Worm (Caenorhabditis elegans) whole organism, L2 larva: Measurements from ENCODE around the gene twk-20.
A peak's percentile ranks its signal among the peaks of the same experiment; 100 is the strongest.

Source experiments
- C34F6.9 ChIP-seq: fragments of 150-350 bp; optimal IDR thresholded peaks from 2 replicates; lab custom pipeline; 2014; ENCODE audit warnings: missing biosample characterization, missing genetic modification characterization
- F13H6.1 ChIP-seq: sonication (generic microtip); optimal IDR thresholded peaks from 2 replicates; lab custom pipeline; 2016; ENCODE audit warnings: missing genetic modification characterization, missing compliant biosample characterization
- R02D3.7 ChIP-seq: fragments of 150-350 bp; optimal IDR thresholded peaks from 2 replicates; lab custom pipeline; 2014; ENCODE audit warnings: missing biosample characterization, missing genetic modification characterization
- Y55F3AM.14 ChIP-seq: fragments of 200-800 bp; sonication (Bioruptor generic); optimal IDR thresholded peaks from 2 replicates; lab custom pipeline; 2018; ENCODE audit warnings: mild to moderate bottlenecking, missing genetic modification characterization, missing compliant biosample characterization
- ZK546.5 ChIP-seq: sonication (generic microtip); optimal IDR thresholded peaks from 2 replicates; lab custom pipeline; 2017; ENCODE audit warnings: missing biosample characterization, missing genetic modification characterization
- blmp-1 ChIP-seq: sonication (generic microtip); optimal IDR thresholded peaks from 2 replicates; lab custom pipeline; 2017; ENCODE audit warnings: missing genetic modification characterization, mild to moderate bottlenecking, missing compliant biosample characterization, antibody characterized with exemption, moderate library complexity; ENCODE audit not compliant: insufficient read depth
- ceh-16 ChIP-seq: fragments of 150-350 bp; optimal IDR thresholded peaks from 2 replicates; lab custom pipeline; 2014; ENCODE audit warnings: missing biosample characterization, missing genetic modification characterization
- ceh-82 ChIP-seq: fragments of 150-350 bp; optimal IDR thresholded peaks from 2 replicates; lab custom pipeline; 2014; ENCODE audit warnings: missing biosample characterization, missing genetic modification characterization
- crh-2 ChIP-seq: sonication (generic microtip); optimal IDR thresholded peaks from 2 replicates; lab custom pipeline; 2017; ENCODE audit warnings: missing biosample characterization, missing genetic modification characterization
- egl-27 ChIP-seq: sonication (generic microtip); optimal IDR thresholded peaks from 3 replicates; lab custom pipeline; 2017; ENCODE audit warnings: missing biosample characterization, missing genetic modification reagents, missing genetic modification characterization
- elt-1 ChIP-seq: fragments of 150-350 bp; optimal IDR thresholded peaks from 2 replicates; lab custom pipeline; 2014; ENCODE audit warnings: missing biosample characterization, missing genetic modification characterization
- elt-3 ChIP-seq: sonication (generic microtip); optimal IDR thresholded peaks from 2 replicates; lab custom pipeline; 2017; ENCODE audit warnings: missing biosample characterization, missing genetic modification characterization
- fos-1 ChIP-seq: fragments of 150-350 bp; optimal IDR thresholded peaks from 2 replicates; lab custom pipeline; 2014; ENCODE audit warnings: missing biosample characterization, missing genetic modification characterization
- lin-13 ChIP-seq: fragments of 150-350 bp; optimal IDR thresholded peaks from 2 replicates; lab custom pipeline; 2014; ENCODE audit warnings: missing biosample characterization, missing genetic modification reagents, missing genetic modification characterization
- lsy-2 ChIP-seq, 2 experiments: fragments of 150-350 bp in 1 of 2; sonication (generic microtip) in 1 of 2; optimal IDR thresholded peaks; 2 replicates each; lab custom pipeline; 2014 to 2017; ENCODE audit warnings: missing biosample characterization in 2 of 2, missing genetic modification characterization in 2 of 2
- mab-5 ChIP-seq: fragments of 150-350 bp; optimal IDR thresholded peaks from 2 replicates; lab custom pipeline; 2014; ENCODE audit warnings: missing biosample characterization, missing genetic modification characterization
- mdl-1 ChIP-seq, 2 experiments: fragments of 150-350 bp in 1 of 2; sonication (generic microtip) in 1 of 2; optimal IDR thresholded peaks; 2 replicates each; lab custom pipeline; 2017; ENCODE audit warnings: missing biosample characterization in 2 of 2, missing genetic modification characterization in 2 of 2
- nhr-10 ChIP-seq: sonication (generic microtip); optimal IDR thresholded peaks from 2 replicates; lab custom pipeline; 2017; ENCODE audit warnings: missing biosample characterization, missing genetic modification characterization
- nhr-11 ChIP-seq: fragments of 150-350 bp; optimal IDR thresholded peaks from 2 replicates; lab custom pipeline; 2014; ENCODE audit warnings: missing biosample characterization, missing genetic modification characterization
- nhr-129 ChIP-seq: fragments of 150-350 bp; optimal IDR thresholded peaks from 2 replicates; lab custom pipeline; 2014; ENCODE audit warnings: missing biosample characterization, missing genetic modification characterization
- nhr-21 ChIP-seq: fragments of 150-350 bp; optimal IDR thresholded peaks from 2 replicates; lab custom pipeline; 2014; ENCODE audit warnings: missing biosample characterization, missing genetic modification characterization
- nhr-25 ChIP-seq: fragments of 150-350 bp; sonication (generic microtip); optimal IDR thresholded peaks from 3 replicates; lab custom pipeline; 2014; ENCODE audit warnings: missing biosample characterization, missing genetic modification characterization
- nhr-6 ChIP-seq: fragments of 150-350 bp; optimal IDR thresholded peaks from 2 replicates; lab custom pipeline; 2014; ENCODE audit warnings: missing biosample characterization, missing genetic modification characterization
- nhr-77 ChIP-seq: fragments of 150-350 bp; optimal IDR thresholded peaks from 2 replicates; lab custom pipeline; 2014; ENCODE audit warnings: missing biosample characterization, missing genetic modification characterization
- peb-1 ChIP-seq: fragments of 150-350 bp; optimal IDR thresholded peaks from 2 replicates; lab custom pipeline; 2014; ENCODE audit warnings: missing biosample characterization, missing genetic modification characterization
- sma-3 ChIP-seq: sonication (generic microtip); optimal IDR thresholded peaks from 2 replicates; lab custom pipeline; 2016; ENCODE audit warnings: missing genetic modification reagents, missing genetic modification characterization, missing compliant biosample characterization
- sma-9 ChIP-seq, 2 experiments: fragments of 150-350 bp in 1 of 2; sonication (generic microtip) in 1 of 2; optimal IDR thresholded peaks; 2 replicates each; lab custom pipeline; 2014 to 2016; ENCODE audit warnings: missing genetic modification characterization in 2 of 2, mild to moderate bottlenecking in 1 of 2, missing biosample characterization in 1 of 2, missing compliant biosample characterization in 1 of 2, missing genetic modification reagents in 1 of 2, moderate library complexity in 1 of 2
- snpc-4 ChIP-seq: fragments of 150-350 bp; optimal IDR thresholded peaks from 2 replicates; lab custom pipeline; 2014; ENCODE audit warnings: missing biosample characterization, missing genetic modification characterization
- unc-39 ChIP-seq: fragments of 150-350 bp; optimal IDR thresholded peaks from 2 replicates; lab custom pipeline; 2014; ENCODE audit warnings: missing biosample characterization, missing genetic modification characterization
- unc-55 ChIP-seq: fragments of 150-350 bp; sonication (generic microtip); optimal IDR thresholded peaks from 3 replicates; lab custom pipeline; 2014; ENCODE audit warnings: missing biosample characterization, missing genetic modification reagents, missing genetic modification characterization
- unc-62 ChIP-seq: fragments of 150-350 bp; optimal IDR thresholded peaks from 2 replicates; lab custom pipeline; 2014; ENCODE audit warnings: missing biosample characterization, missing genetic modification reagents, missing genetic modification characterization
- zag-1 ChIP-seq: fragments of 150-350 bp; optimal IDR thresholded peaks from 2 replicates; lab custom pipeline; 2014; ENCODE audit warnings: missing biosample characterization, missing genetic modification characterization
- ztf-1 ChIP-seq: fragments of 200-800 bp; sonication (Bioruptor generic); conservative IDR thresholded peaks from 2 replicates; pipeline ENCODE4 v1.3.6; 2022; ENCODE audit warnings: missing genetic modification characterization, missing compliant biosample characterization
- ztf-4 ChIP-seq: fragments of 150-350 bp; optimal IDR thresholded peaks from 2 replicates; lab custom pipeline; 2014; ENCODE audit warnings: missing biosample characterization, missing genetic modification characterization

twk-20 gene

ce11 chrX:13676892-13677291 is 37.2 kb downstream of the twk-20 start, which contains the start of gene gck-4:
Gene gck-4 (plus strand): TSS chrX:13677192.
- TF ChIP-seq blmp-1 (tag; lab: Kevin White, UChicago) (peak; percentile 9), sma-3 (no peak)

DNA sequence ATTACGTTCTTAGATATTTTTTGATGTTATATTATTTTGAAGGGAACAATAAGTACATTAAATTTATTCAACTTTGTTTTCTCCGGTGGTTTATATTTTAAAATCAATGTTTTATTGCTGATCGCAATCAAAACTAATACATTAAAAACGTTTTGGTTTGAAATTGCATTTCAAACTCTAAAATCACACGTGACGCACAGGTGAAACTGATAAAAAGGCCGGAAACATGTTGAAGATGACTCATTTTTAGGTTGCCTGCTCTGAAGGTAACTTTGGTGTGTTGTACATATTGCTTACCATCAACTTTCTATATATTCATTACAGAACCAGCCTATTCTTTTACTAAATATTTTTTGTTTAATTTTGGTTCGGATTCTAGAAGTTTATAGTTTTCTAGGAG is 46.0 kb downstream of the twk-20 start:
- peak; percentile 47 for TF ChIP-seq sma-9 (GFP tag; optimal IDR thresholded peaks at IDR 0.05; lab: Kevin White, UChicago)
- TF ChIP-seq sma-9 (tag; optimal IDR thresholded peaks at IDR 0.05; lab: Kevin White, UChicago): no peak
- TF ChIP-seq nhr-77: no peak
- TF ChIP-seq crh-2 (tag; lab: Kevin White, UChicago): peak; percentile 22
- TF ChIP-seq fos-1 (tag; lab: Kevin White, UChicago): peak; percentile 59
- TF ChIP-seq nhr-10 (tag; lab: Kevin White, UChicago): no peak

- peak; percentile 13 for TF ChIP-seq lin-13 (GFP tag; lab: Kevin White, UChicago)
- TF ChIP-seq R02D3.7 (tag; lab: Kevin White, UChicago): no peak
- no peak for TF ChIP-seq peb-1
- no peak for TF ChIP-seq ztf-4 (tag; lab: Kevin White, UChicago)
- peak; percentile 12 for TF ChIP-seq blmp-1 (tag; lab: Kevin White, UChicago)
- TF ChIP-seq ZK546.5 (tag; lab: Kevin White, UChicago): no peak
- peak; percentile 35 for TF ChIP-seq mab-5 (tag; lab: Kevin White, UChicago)
- TF ChIP-seq ceh-16 (tag; lab: Kevin White, UChicago): peak; percentile 68
- peak; percentile 14 for TF ChIP-seq sma-3
- peak; percentile 63 for TF ChIP-seq Y55F3AM.14 (GFP tag; lab: Kevin White, UChicago)
- peak; percentile 72 for TF ChIP-seq nhr-25
- peak in 1 of 2 experiments; percentile 30 for TF ChIP-seq mdl-1 (tag; optimal IDR thresholded peaks at IDR 0.05; lab: Kevin White, UChicago)
- TF ChIP-seq F13H6.1 (tag; lab: Kevin White, UChicago): peak; percentile 61
- TF ChIP-seq C34F6.9 (tag; lab: Kevin White, UChicago): peak; percentile 60
- TF ChIP-seq egl-27 (tag; lab: Kevin White, UChicago): no peak
- peak; percentile 14 for TF ChIP-seq nhr-6 (tag; lab: Kevin White, UChicago)
- no peak for TF ChIP-seq ztf-1 (GFP tag; lab: Robert Waterston, UW)
- no peak for TF ChIP-seq nhr-77
- TF ChIP-seq sma-9 (GFP tag; optimal IDR thresholded peaks at IDR 0.05; lab: Kevin White, UChicago): peak; percentile 66
- TF ChIP-seq sma-9 (tag; optimal IDR thresholded peaks at IDR 0.05; lab: Kevin White, UChicago): no peak
- no peak for TF ChIP-seq elt-1 (tag; lab: Kevin White, UChicago)
- peak in 1 of 2 experiments; percentile 58 for TF ChIP-seq lsy-2 (tag; optimal IDR thresholded peaks at IDR 0.05; lab: Kevin White, UChicago)
- peak; percentile 7 for TF ChIP-seq nhr-21
- no peak for TF ChIP-seq nhr-11 (tag; lab: Kevin White, UChicago)
- peak; percentile 52 for TF ChIP-seq fos-1 (tag; lab: Kevin White, UChicago)
- TF ChIP-seq nhr-10 (tag; lab: Kevin White, UChicago): no peak
- no peak for TF ChIP-seq elt-3 (tag; lab: Kevin White, UChicago)
- no peak for TF ChIP-seq unc-62 (GFP tag; lab: Kevin White, UChicago)
- peak; percentile 37 for TF ChIP-seq crh-2 (tag; lab: Kevin White, UChicago)
- TF ChIP-seq zag-1 (tag; lab: Kevin White, UChicago): peak; percentile 25
- TF ChIP-seq unc-55 (GFP tag; lab: Kevin White, UChicago): peak; percentile 70
- no peak for TF ChIP-seq ceh-82 (tag; lab: Kevin White, UChicago)
- peak; percentile 73 for TF ChIP-seq nhr-129
- no peak for TF ChIP-seq unc-39 (tag; lab: Kevin White, UChicago)
Observed at ce11 chrX:13687111-13687512, 47.4 kb downstream of the twk-20 start.

- TF ChIP-seq snpc-4 (tag; lab: Kevin White, UChicago): no peak
- TF ChIP-seq, all 48 proteins: peak for 0
Observed at ce11 chrX:13687655-13688054, 48.0 kb downstream of the twk-20 start, which contains the start of gene adm-2. Gene adm-2 (plus strand): TSS chrX:13687955.

DNA sequence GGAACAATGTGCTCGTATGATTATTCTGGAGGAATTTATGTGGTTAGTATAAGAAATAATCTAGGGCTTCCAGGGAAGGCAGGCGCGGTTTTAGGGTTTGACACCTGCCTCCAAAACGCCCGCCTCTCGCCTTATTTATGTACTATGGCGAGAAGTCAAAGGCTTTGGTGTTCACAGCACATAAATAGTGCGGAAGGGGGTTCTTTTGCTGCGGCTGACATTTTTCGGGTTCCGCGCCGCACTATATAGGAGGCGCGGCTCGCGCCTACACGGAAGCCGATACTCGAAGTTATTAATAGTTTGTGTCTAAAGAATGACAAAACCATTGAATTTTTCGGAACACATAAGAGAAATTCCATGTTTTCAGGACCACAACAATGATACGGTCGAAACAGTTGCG is 50.7 kb downstream of the twk-20 start:
- TF ChIP-seq peb-1 (no peak), mab-5 (tag; lab: Kevin White, UChicago) (no peak), ceh-16 (tag; lab: Kevin White, UChicago) (no peak), sma-9 (GFP tag; optimal IDR thresholded peaks at IDR 0.05; lab: Kevin White, UChicago) (no peak), sma-9 (tag; optimal IDR thresholded peaks at IDR 0.05; lab: Kevin White, UChicago) (no peak), snpc-4 (tag; lab: Kevin White, UChicago) (peak; percentile 61)
